Worm (Caenorhabditis elegans) whole organism, mixed stage, embryonic: ENCODE data around the gene fbxb-112.
A peak's percentile ranks its signal among the peaks of the same experiment; 100 is the strongest.

Source experiments
- M03D4.4 ChIP-seq: sonication (generic microtip); optimal IDR thresholded peaks from 2 replicates; lab custom pipeline; 2017; ENCODE audit warnings: mild to moderate bottlenecking, missing genetic modification characterization, missing compliant biosample characterization
- bed-3 ChIP-seq: fragments of 200-800 bp; sonication (Bioruptor generic); optimal IDR thresholded peaks from 3 replicates; lab custom pipeline; 2018; ENCODE audit warnings: mild to moderate bottlenecking, missing genetic modification characterization, moderate library complexity, missing compliant biosample characterization
- blmp-1 ChIP-seq: fragments of 150-350 bp; optimal IDR thresholded peaks from 2 replicates; lab custom pipeline; 2014; ENCODE audit warnings: missing biosample characterization, missing genetic modification characterization
- ceh-39 ChIP-seq: fragments of 150-350 bp; optimal IDR thresholded peaks from 2 replicates; lab custom pipeline; 2014; ENCODE audit warnings: missing biosample characterization, missing genetic modification characterization
- ceh-43 ChIP-seq: fragments of 200-800 bp; sonication (Bioruptor generic); optimal IDR thresholded peaks from 2 replicates; lab custom pipeline; 2018; ENCODE audit warnings: mild to moderate bottlenecking, missing genetic modification characterization, moderate library complexity, missing compliant biosample characterization
- ceh-83 ChIP-seq: fragments of 200-800 bp; sonication (Bioruptor generic); optimal IDR thresholded peaks from 2 replicates; lab custom pipeline; 2018; ENCODE audit warnings: mild to moderate bottlenecking, missing genetic modification characterization, missing compliant biosample characterization
- ces-1 ChIP-seq: fragments of 150-350 bp; optimal IDR thresholded peaks from 2 replicates; lab custom pipeline; 2014; ENCODE audit warnings: missing biosample characterization, missing genetic modification reagents, missing genetic modification characterization
- cnd-1 ChIP-seq: fragments of 200-800 bp; sonication (Bioruptor generic); optimal IDR thresholded peaks from 2 replicates; lab custom pipeline; 2018; ENCODE audit warnings: mild to moderate bottlenecking, missing genetic modification characterization, missing compliant biosample characterization
- drap-1 ChIP-seq: fragments of 200-800 bp; sonication (Bioruptor generic); optimal IDR thresholded peaks from 3 replicates; lab custom pipeline; 2018; ENCODE audit warnings: mild to moderate bottlenecking, missing genetic modification characterization, missing compliant biosample characterization
- elt-1 ChIP-seq: sonication (generic microtip); optimal IDR thresholded peaks from 2 replicates; lab custom pipeline; 2017; ENCODE audit warnings: missing genetic modification characterization, mild to moderate bottlenecking, missing compliant biosample characterization, antibody characterized with exemption, moderate library complexity, borderline replicate concordance; ENCODE audit not compliant: insufficient read depth
- flh-1 ChIP-seq: fragments of 200-800 bp; sonication (Bioruptor generic); optimal IDR thresholded peaks from 2 replicates; lab custom pipeline; 2018; ENCODE audit warnings: mild to moderate bottlenecking, missing genetic modification characterization, moderate library complexity, missing compliant biosample characterization
- ham-2 ChIP-seq: fragments of 200-800 bp; sonication (Bioruptor generic); optimal IDR thresholded peaks from 2 replicates; lab custom pipeline; 2018; ENCODE audit warnings: mild to moderate bottlenecking, missing genetic modification characterization, missing compliant biosample characterization
- hlh-1 ChIP-seq: fragments of 150-350 bp; optimal IDR thresholded peaks from 2 replicates; lab custom pipeline; 2014; ENCODE audit warnings: missing biosample characterization, missing genetic modification reagents, missing genetic modification characterization
- lin-13 ChIP-seq: fragments of 150-350 bp; optimal IDR thresholded peaks from 2 replicates; lab custom pipeline; 2014; ENCODE audit warnings: missing biosample characterization, missing genetic modification characterization
- lin-32 ChIP-seq: fragments of 200-800 bp; sonication (Bioruptor generic); optimal IDR thresholded peaks from 2 replicates; lab custom pipeline; 2018; ENCODE audit warnings: mild to moderate bottlenecking, missing genetic modification characterization, missing compliant biosample characterization
- lsy-2 ChIP-seq: fragments of 150-350 bp; optimal IDR thresholded peaks from 2 replicates; lab custom pipeline; 2014; ENCODE audit warnings: missing biosample characterization, missing genetic modification characterization
- mep-1 ChIP-seq: fragments of 150-350 bp; optimal IDR thresholded peaks from 2 replicates; lab custom pipeline; 2017; ENCODE audit warnings: missing biosample characterization, missing genetic modification reagents, missing genetic modification characterization, inconsistent platforms
- nhr-12 ChIP-seq: fragments of 150-350 bp; optimal IDR thresholded peaks from 2 replicates; lab custom pipeline; 2014; ENCODE audit warnings: missing biosample characterization, missing genetic modification characterization
- nhr-2 ChIP-seq: fragments of 150-350 bp; optimal IDR thresholded peaks from 2 replicates; lab custom pipeline; 2014; ENCODE audit warnings: missing biosample characterization, missing genetic modification characterization
- nhr-237 ChIP-seq: fragments of 150-350 bp; optimal IDR thresholded peaks from 2 replicates; lab custom pipeline; 2014; ENCODE audit warnings: missing biosample characterization, missing genetic modification characterization
- nhr-28 ChIP-seq: fragments of 150-350 bp; optimal IDR thresholded peaks from 2 replicates; lab custom pipeline; 2014; ENCODE audit warnings: missing biosample characterization, missing genetic modification characterization
- nhr-76 ChIP-seq: sonication (generic microtip); optimal IDR thresholded peaks from 2 replicates; lab custom pipeline; 2017; ENCODE audit warnings: missing biosample characterization, missing genetic modification characterization
- pha-4 ChIP-seq: fragments of 150-350 bp; optimal IDR thresholded peaks from 2 replicates; lab custom pipeline; 2018; ENCODE audit warnings: missing biosample characterization, missing genetic modification reagents, missing genetic modification characterization
- sem-2 ChIP-seq: fragments of 200-800 bp; sonication (Bioruptor generic); optimal IDR thresholded peaks from 2 replicates; lab custom pipeline; 2018; ENCODE audit warnings: mild to moderate bottlenecking, missing genetic modification characterization, missing compliant biosample characterization
- snpc-4 ChIP-seq: fragments of 150-350 bp; optimal IDR thresholded peaks from 2 replicates; lab custom pipeline; 2014; ENCODE audit warnings: missing biosample characterization, missing genetic modification characterization
- sptf-1 ChIP-seq: sonication (generic microtip); optimal IDR thresholded peaks from 2 replicates; lab custom pipeline; 2017; ENCODE audit warnings: mild to moderate bottlenecking, missing genetic modification characterization, moderate library complexity, missing compliant biosample characterization
- tbx-8 ChIP-seq: fragments of 200-800 bp; sonication (Bioruptor generic); optimal IDR thresholded peaks from 2 replicates; lab custom pipeline; 2018; ENCODE audit warnings: mild to moderate bottlenecking, missing genetic modification characterization, moderate library complexity, missing compliant biosample characterization
- unc-120 ChIP-seq: sonication (generic microtip); optimal IDR thresholded peaks from 2 replicates; lab custom pipeline; 2017; ENCODE audit warnings: missing genetic modification characterization, missing compliant biosample characterization; ENCODE audit not compliant: poor library complexity, severe bottlenecking
- unc-39 ChIP-seq: fragments of 150-350 bp; optimal IDR thresholded peaks from 2 replicates; lab custom pipeline; 2014; ENCODE audit warnings: missing biosample characterization, missing genetic modification characterization
- unc-62 ChIP-seq: fragments of 150-350 bp; optimal IDR thresholded peaks from 2 replicates; lab custom pipeline; 2014; ENCODE audit warnings: missing biosample characterization, missing genetic modification reagents, missing genetic modification characterization
- zip-8 ChIP-seq: fragments of 150-350 bp; optimal IDR thresholded peaks from 2 replicates; lab custom pipeline; 2014; ENCODE audit warnings: missing biosample characterization, missing genetic modification characterization

fbxb-112 gene

DNA sequence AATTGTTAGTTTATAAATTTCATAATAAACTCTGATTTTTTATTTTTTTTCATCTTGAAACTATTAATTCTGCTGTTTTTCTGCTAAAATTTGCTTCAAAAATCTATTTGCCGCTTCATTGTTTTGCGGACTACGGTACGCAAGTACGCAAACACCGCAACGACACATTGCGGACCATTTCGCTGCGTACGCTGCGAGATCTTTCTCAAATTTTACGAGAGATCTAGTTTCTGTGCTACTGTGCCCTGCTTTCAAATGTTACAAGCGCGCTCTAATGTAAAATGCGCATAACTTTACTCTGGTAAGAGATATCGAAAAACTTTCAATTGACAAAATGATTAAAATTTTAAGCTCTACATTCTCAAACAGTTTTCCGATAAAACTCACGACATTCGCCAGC is 32.6 kb downstream of the fbxb-112 start:
- TF ChIP-seq ham-2 (GFP tag; lab: Kevin White, UChicago) (peak; percentile 20), lsy-2 (tag; lab: Kevin White, UChicago) (peak; percentile 93), nhr-237 (tag; lab: Kevin White, UChicago) (peak; percentile 64), mep-1 (tag; lab: Kevin White, UChicago) (peak; percentile 70), ces-1 (peak; percentile 21)

DNA sequence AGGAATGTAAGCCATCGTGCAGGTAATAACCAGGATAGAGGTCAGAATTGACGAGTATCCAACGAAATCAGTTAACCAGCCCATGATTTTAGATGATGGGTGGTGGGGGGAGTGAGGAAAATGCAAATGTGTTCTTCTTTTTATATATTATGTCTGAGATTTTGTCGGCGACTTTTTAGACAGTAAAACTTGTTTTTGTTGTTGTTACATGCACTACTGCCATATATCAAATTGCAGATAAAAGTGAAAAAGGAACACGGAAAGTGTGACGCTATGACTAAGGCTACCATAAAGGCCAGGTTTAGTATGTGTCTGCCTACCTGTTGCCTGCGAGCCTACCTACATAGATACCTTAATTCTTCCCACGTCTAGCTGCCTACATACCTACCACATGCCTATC is 33.2 kb downstream of the fbxb-112 start, which contains the start of gene col-72:
col-72 (minus strand) TSS at position 101 of the 400 bp plus-strand sequence.
- TF ChIP-seq zip-8 (tag; lab: Kevin White, UChicago) = no peak
- TF ChIP-seq blmp-1 (tag; lab: Kevin White, UChicago) = no peak
- no peak for TF ChIP-seq nhr-12 (tag; lab: Kevin White, UChicago)
- TF ChIP-seq nhr-237 (tag; lab: Kevin White, UChicago) = no peak
- no peak for TF ChIP-seq ham-2 (GFP tag; lab: Kevin White, UChicago)
- no peak for TF ChIP-seq ceh-39 (tag; lab: Kevin White, UChicago)
- TF ChIP-seq unc-62 (GFP tag; lab: Kevin White, UChicago) = no peak
- no peak for TF ChIP-seq nhr-2 (tag; lab: Kevin White, UChicago)
- no peak for TF ChIP-seq unc-120 (tag; lab: Kevin White, UChicago)
- no peak for TF ChIP-seq ceh-43 (GFP tag; lab: Kevin White, UChicago)
- TF ChIP-seq lin-32 (GFP tag; lab: Kevin White, UChicago) = no peak
- no peak for TF ChIP-seq nhr-76 (tag; lab: Kevin White, UChicago)
- TF ChIP-seq mep-1 (tag; lab: Kevin White, UChicago) = no peak
- no peak for TF ChIP-seq hlh-1 (tag; lab: Kevin White, UChicago)
- no peak for TF ChIP-seq sem-2 (GFP tag; lab: Kevin White, UChicago)
- TF ChIP-seq lsy-2 (tag; lab: Kevin White, UChicago) = no peak
- no peak for TF ChIP-seq flh-1
- no peak for TF ChIP-seq pha-4 (tag; lab: Kevin White, UChicago)
- no peak for TF ChIP-seq drap-1 (GFP tag; lab: Kevin White, UChicago)

DNA sequence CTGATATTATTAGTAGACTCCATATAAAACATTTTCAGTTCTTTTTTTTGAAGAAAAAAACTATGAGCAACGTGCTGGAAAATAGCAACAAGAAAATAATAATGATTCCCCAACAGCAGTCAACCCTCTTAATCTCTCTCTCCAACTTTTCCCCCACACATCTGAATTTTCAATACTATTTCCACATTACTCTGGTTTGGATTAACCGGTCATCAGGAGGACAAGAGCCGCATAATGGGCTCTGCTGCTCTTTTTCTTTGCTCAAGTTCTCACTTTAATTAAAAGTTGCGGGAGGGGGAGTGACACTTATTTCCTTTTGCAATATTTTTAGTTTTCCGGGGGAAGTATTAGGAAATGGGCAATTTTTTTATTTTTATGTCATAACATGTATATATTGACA is 36.6 kb downstream of the fbxb-112 start:
- TF ChIP-seq tbx-8 (GFP tag; lab: Kevin White, UChicago) (no peak), unc-62 (GFP tag; lab: Kevin White, UChicago) (no peak), hlh-1 (tag; lab: Kevin White, UChicago) (no peak), nhr-2 (tag; lab: Kevin White, UChicago) (no peak), sem-2 (GFP tag; lab: Kevin White, UChicago) (no peak), pha-4 (tag; lab: Kevin White, UChicago) (no peak), sptf-1 (tag; lab: Kevin White, UChicago) (no peak), M03D4.4 (tag; lab: Kevin White, UChicago) (no peak), blmp-1 (tag; lab: Kevin White, UChicago) (no peak), ces-1 (no peak), mep-1 (tag; lab: Kevin White, UChicago) (no peak), lsy-2 (tag; lab: Kevin White, UChicago) (no peak), unc-39 (tag; lab: Kevin White, UChicago) (no peak), cnd-1 (tag; lab: Kevin White, UChicago) (no peak), elt-1 (no peak), nhr-28 (no peak), drap-1 (GFP tag; lab: Kevin White, UChicago) (no peak), ceh-39 (tag; lab: Kevin White, UChicago) (no peak), flh-1 (no peak), ceh-83 (no peak)

DNA sequence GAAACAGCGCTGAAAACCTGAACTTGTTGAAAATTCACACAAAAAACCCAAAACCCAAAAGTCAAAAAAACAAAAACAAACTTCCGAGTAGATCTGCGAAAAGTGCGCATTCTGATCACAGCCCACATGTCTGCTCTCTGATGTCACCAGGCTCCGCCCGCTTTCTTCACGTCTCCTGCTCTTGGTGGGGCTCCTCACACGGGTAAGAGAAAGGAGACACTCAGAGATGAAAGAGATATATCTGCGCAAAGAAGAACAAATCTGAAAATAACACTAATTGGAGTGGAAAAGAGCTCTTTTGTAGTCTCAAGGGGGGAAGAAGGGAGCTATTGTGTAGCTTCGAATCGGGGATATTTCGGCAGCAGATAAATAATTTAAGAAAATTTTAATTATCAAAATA is 37.4 kb downstream of the fbxb-112 start, which contains the start of gene ncs-6:
ncs-6 (minus strand) TSS at position 261 of the 400 bp plus-strand sequence.
- TF ChIP-seq ces-1 (no peak), M03D4.4 (tag; lab: Kevin White, UChicago) (no peak), snpc-4 (tag; lab: Kevin White, UChicago) (no peak), flh-1 (no peak), lin-13 (tag; lab: Kevin White, UChicago) (no peak), ham-2 (GFP tag; lab: Kevin White, UChicago) (no peak), zip-8 (tag; lab: Kevin White, UChicago) (no peak), mep-1 (tag; lab: Kevin White, UChicago) (no peak), lsy-2 (tag; lab: Kevin White, UChicago) (no peak)

DNA sequence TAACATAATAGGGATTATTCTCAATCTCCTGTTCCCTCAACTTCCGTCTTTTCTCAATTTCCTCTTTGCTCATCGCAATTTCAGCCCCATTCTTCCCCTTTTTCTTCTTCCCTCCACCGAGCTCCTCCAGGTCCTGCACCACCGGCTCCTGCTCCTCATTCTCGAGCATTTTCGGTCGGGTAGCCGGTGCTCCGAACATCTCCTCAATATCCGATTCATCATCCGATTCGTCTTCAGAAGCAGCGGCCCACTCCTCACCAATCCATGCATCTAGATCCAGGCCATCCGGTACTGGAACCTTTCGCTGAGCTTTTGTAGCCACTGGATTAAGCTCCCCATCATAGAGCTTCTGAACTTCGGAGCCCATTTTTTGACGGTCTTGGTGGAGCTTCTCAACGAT is 49.3 kb downstream of the fbxb-112 start:
- TF ChIP-seq nhr-76 (tag; lab: Kevin White, UChicago) (no peak), unc-120 (tag; lab: Kevin White, UChicago) (no peak), lin-32 (GFP tag; lab: Kevin White, UChicago) (no peak), tbx-8 (GFP tag; lab: Kevin White, UChicago) (no peak), nhr-28 (no peak), lsy-2 (tag; lab: Kevin White, UChicago) (no peak), zip-8 (tag; lab: Kevin White, UChicago) (no peak), bed-3 (GFP tag; lab: Kevin White, UChicago) (no peak), ces-1 (no peak), cnd-1 (tag; lab: Kevin White, UChicago) (no peak)
